Fruit fly (Drosophila melanogaster) whole organism: ENCODE measurements around the gene CG18171.

Experiments
- CG8478 ChIP-seq: fragments of >200 bp; optimal IDR thresholded peaks from 2 replicates; lab custom pipeline; 2018; ENCODE audit warnings: inconsistent platforms
- Dll ChIP-seq: fragments of >200 bp; optimal IDR thresholded peaks from 2 replicates; lab custom pipeline; 2017
- EcR ChIP-seq, 2 experiments: fragments of >200 bp; optimal IDR thresholded peaks; 2 replicates each; lab custom pipeline; 2017; ENCODE audit warnings: missing biosample characterization in 2 of 2, missing genetic modification characterization in 2 of 2, missing genetic modification reagents in 2 of 2
- pan ChIP-seq: fragments of >200 bp; optimal IDR thresholded peaks from 2 replicates; lab custom pipeline; 2017
- psq ChIP-seq: fragments of >200 bp; optimal IDR thresholded peaks from 2 replicates; lab custom pipeline; 2017
- usp ChIP-seq: fragments of >200 bp; optimal IDR thresholded peaks from 2 replicates; lab custom pipeline; 2017; ENCODE audit warnings: missing biosample characterization, missing genetic modification characterization, mixed read lengths

Gene CG18171

DNA sequence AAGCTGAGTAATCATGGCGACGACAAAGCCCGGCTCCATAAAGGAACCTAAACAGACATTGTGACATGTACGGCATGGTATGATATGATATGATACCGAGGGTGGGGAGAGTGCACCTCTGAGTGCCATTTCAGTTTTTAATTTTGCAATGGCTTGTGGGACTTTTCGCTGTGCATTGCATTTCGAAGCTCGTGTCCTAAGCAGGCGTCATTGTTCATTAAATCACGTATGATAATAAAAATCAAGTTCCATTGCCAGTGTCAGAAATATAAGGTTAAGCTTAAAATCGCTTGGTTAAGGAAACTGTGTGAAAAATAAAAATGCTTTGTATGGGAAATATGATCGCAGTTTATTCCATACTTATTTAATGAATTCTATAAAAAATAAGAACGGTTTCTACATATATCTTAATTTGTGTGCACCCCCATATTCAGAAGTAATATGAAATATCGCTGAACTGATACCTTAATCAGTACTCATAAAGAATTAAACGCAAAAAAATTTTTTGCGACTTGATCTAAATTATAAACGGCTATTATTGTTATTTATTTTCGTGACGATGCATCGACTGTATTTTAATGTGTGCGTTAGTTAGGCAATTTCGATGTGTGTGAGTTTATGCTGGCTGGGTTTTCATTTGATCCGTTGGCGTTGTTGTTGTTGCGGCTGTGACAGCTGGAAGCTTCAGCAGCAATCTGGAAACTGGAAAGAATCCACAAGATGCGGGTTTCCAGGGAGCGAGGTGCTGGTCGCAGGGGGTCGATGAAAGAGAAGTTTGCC, 6.6 kb upstream of the CG18171 start:
- TF ChIP-seq EcR (GFP tag; optimal IDR thresholded peaks at IDR 0.05; lab: Kevin White, UChicago) (no peak), psq (lab: Kevin White, UChicago) (no peak), CG8478 (lab: Kevin White, UChicago) (no peak)

dm6 chr3L:1727431-1727830, 4.5 kb upstream of the CG18171 start:
- no peak for TF ChIP-seq CG8478 (lab: Kevin White, UChicago)
- TF ChIP-seq usp (GFP tag; lab: Kevin White, UChicago) = no peak
- TF ChIP-seq EcR (GFP tag; optimal IDR thresholded peaks at IDR 0.05; lab: Kevin White, UChicago) = no peak
- TF ChIP-seq Dll = no peak
- no peak for TF ChIP-seq pan
- TF ChIP-seq psq (lab: Kevin White, UChicago) = no peak

DNA sequence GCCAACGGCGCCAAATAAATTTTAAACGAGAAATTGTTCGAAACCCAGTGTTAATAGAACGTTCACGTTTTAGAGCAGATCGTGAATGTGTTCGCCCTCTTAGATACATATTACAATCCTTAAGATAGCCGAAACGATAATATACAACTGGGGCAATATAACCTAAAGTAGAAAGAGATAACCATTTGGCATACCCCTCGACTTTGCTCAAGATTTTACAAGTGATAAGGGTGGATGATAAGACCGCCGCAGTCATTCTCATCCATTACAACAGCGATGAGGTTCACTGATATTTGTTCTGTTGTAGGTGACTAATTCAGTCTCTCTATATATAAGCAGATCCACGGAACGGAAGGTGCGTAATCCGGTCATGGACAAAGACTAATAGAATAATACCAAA, 3.8 kb upstream of the CG18171 start:
- TF ChIP-seq Dll = no peak
- TF ChIP-seq psq (lab: Kevin White, UChicago) = no peak
- no peak for TF ChIP-seq EcR (GFP tag; optimal IDR thresholded peaks at IDR 0.05; lab: Kevin White, UChicago)
- no peak for TF ChIP-seq usp (GFP tag; lab: Kevin White, UChicago)
- no peak for TF ChIP-seq pan
- TF ChIP-seq CG8478 (lab: Kevin White, UChicago) = no peak

DNA sequence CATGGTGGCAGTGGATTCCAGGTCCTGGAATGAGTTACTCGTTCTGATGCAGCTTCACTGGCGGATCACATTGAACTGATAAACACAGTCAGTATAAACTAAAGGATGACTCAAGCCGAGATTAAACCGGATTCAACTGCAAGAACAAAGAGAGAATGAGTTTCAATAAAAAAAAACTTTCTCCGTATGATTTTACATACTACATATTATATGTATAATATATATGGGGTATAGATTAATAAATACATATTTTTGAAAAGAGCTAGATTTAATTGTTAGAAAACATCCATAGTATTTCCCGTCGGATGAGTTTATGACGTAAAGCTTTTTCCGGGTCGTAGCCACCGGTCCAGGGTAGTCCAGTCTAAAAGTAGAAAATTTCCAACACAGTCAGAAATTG, 1.1 kb upstream of the CG18171 start, which contains the start of gene CG12035:
Gene CG12035 (plus strand): TSS at position 301 of the 400 bp plus-strand sequence.
- TF ChIP-seq CG8478 (lab: Kevin White, UChicago) = no peak
- no peak for TF ChIP-seq Dll
- TF ChIP-seq EcR (GFP tag; optimal IDR thresholded peaks at IDR 0.05; lab: Kevin White, UChicago) = no peak
- TF ChIP-seq psq (lab: Kevin White, UChicago) = no peak
- TF ChIP-seq usp (GFP tag; lab: Kevin White, UChicago) = no peak
- TF ChIP-seq pan = no peak

dm6 chr3L:1711218-1711617, 11.7 kb downstream of the CG18171 start:
- TF ChIP-seq EcR (GFP tag; optimal IDR thresholded peaks at IDR 0.05; lab: Kevin White, UChicago) (no peak), usp (GFP tag; lab: Kevin White, UChicago) (no peak), CG8478 (lab: Kevin White, UChicago) (no peak), Dll (no peak), psq (lab: Kevin White, UChicago) (no peak), pan (no peak)

dm6 chr3L:1710562-1710961, 12.4 kb downstream of the CG18171 start:
- no peak for TF ChIP-seq Dll
- TF ChIP-seq usp (GFP tag; lab: Kevin White, UChicago) = no peak
- no peak for TF ChIP-seq pan
- TF ChIP-seq EcR (GFP tag; optimal IDR thresholded peaks at IDR 0.05; lab: Kevin White, UChicago) = no peak
- no peak for TF ChIP-seq psq (lab: Kevin White, UChicago)
- TF ChIP-seq CG8478 (lab: Kevin White, UChicago) = no peak

- TF ChIP-seq Dll (no peak), pan (no peak), usp (GFP tag; lab: Kevin White, UChicago) (no peak), EcR (GFP tag; optimal IDR thresholded peaks at IDR 0.05; lab: Kevin White, UChicago) (no peak), psq (lab: Kevin White, UChicago) (no peak), CG8478 (lab: Kevin White, UChicago) (no peak)
Measured at dm6 chr3L:1709161-1709560, 13.8 kb downstream of the CG18171 start.

DNA sequence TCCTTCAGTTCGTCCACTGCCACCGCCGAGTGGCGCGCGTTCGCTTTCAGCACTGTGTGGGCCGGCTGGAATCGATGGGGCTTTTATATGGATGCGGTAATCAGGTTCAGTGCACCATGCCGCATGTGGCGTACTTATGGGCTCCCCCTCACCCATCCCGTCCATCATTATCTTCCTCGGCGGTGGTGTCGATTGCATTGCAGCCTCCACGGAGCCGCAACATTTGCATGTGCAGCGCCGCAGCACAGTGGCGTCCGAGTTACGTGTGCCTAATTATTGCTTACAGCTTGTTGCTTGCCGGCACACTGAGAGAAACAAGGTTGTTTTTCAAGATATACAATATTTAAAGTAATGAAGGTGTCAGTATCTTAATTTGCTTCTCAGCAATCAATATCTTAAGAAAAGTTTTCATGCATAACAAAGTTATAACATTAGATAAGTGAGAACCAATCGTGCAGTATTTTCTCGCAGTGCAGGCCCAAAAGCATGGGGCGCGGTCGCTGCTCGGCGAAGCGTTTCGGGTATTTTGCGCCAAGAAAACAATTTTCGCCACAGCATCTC, 20.5 kb downstream of the CG18171 start, which contains the start of gene CG13931:
Gene CG13931 (minus strand): TSS at position 41 of the 561 bp plus-strand sequence.
- TF ChIP-seq psq (lab: Kevin White, UChicago) = no peak
- no peak for TF ChIP-seq Dll
- TF ChIP-seq CG8478 (lab: Kevin White, UChicago) = no peak
- TF ChIP-seq usp (GFP tag; lab: Kevin White, UChicago) = no peak
- TF ChIP-seq EcR (GFP tag; optimal IDR thresholded peaks at IDR 0.05; lab: Kevin White, UChicago) = no peak
- TF ChIP-seq pan = no peak

DNA sequence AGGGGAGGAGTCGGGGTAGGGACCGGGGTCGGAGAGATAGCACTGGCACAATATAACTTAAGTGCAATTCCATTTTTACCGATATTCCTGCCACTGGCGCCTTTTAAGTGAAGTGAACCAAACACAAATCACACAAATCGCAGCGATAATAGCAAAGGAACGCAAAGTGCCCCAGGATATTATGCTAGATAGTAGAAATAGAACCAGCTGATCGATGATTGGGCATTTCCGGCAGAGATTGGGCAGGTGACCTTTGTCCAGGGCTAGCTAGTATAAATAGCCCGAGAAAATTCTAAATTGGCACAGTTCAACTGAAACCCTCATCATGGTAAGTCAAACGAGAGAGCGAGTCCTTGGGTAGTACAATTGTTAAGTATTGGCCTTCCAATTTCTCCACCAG, 28.6 kb downstream of the CG18171 start, which contains the start of gene CG12011:
Gene CG12011 (plus strand): TSS at position 301 of the 400 bp plus-strand sequence.
- TF ChIP-seq Dll (no peak), pan (no peak), CG8478 (lab: Kevin White, UChicago) (no peak), EcR (GFP tag; optimal IDR thresholded peaks at IDR 0.05; lab: Kevin White, UChicago) (no peak), psq (lab: Kevin White, UChicago) (no peak), usp (GFP tag; lab: Kevin White, UChicago) (no peak)

DNA sequence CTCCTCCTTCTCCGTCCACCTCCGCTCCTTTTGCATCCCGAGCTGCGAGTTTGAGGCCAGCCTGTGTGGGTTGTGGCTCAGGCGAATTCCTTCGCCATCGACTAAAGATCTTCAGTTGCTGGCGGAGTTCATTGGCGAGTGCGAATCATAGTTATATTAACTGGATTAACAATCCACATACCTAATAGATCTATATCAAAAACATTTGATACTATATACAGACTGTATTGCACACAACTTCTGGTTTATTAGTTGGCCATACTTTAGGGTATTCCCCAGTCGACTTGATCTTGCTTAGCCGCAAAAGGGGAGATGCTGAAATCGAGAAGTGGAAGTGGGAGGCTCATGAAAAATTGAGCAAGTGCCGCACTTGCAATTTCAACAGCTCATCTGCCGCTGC, 30.1 kb downstream of the CG18171 start:
- TF ChIP-seq usp (GFP tag; lab: Kevin White, UChicago) (no peak), EcR (GFP tag; optimal IDR thresholded peaks at IDR 0.05; lab: Kevin White, UChicago) (no peak), psq (lab: Kevin White, UChicago) (no peak), Dll (no peak), pan (no peak), CG8478 (lab: Kevin White, UChicago) (no peak)

- TF ChIP-seq Dll (no peak), EcR (GFP tag; optimal IDR thresholded peaks at IDR 0.05; lab: Kevin White, UChicago) (peak in 1 of 2 experiments; percentile 18)
Measured at dm6 chr3L:1692122-1692786, 30.7 kb downstream of the CG18171 start.
